Fruit fly (Drosophila melanogaster) whole organism, pupa: ENCODE data around the gene CG31174.

Experiments used
- CG10348 ChIP-seq: fragments of 200-800 bp; sonication (Bioruptor generic); IDR thresholded peaks from 2 replicates; pipeline ENCODE4 v1.3.6; 2022; ENCODE audit warnings: missing biosample characterization, missing genetic modification characterization
- CG12605 ChIP-seq: fragments of 200-800 bp; sonication (Bioruptor generic); IDR thresholded peaks from 2 replicates; pipeline ENCODE4 v1.3.6; 2022; ENCODE audit warnings: missing biosample characterization, missing genetic modification characterization
- CG13204 ChIP-seq: fragments of 200-800 bp; sonication (Bioruptor generic); optimal IDR thresholded peaks from 2 replicates; lab custom pipeline; 2018; ENCODE audit warnings: missing biosample characterization, mild to moderate bottlenecking, missing genetic modification characterization, moderate library complexity
- CG14655 ChIP-seq: fragments of 200-800 bp; sonication (Bioruptor generic); optimal IDR thresholded peaks from 3 replicates; lab custom pipeline; 2017; ENCODE audit warnings: mild to moderate bottlenecking, missing biosample characterization, missing genetic modification reagents, missing genetic modification characterization
- CG15710 ChIP-seq: fragments of 200-800 bp; sonication (Bioruptor generic); optimal IDR thresholded peaks from 2 replicates; lab custom pipeline; 2018; ENCODE audit warnings: missing biosample characterization, mild to moderate bottlenecking, missing genetic modification characterization, moderate library complexity
- CG17806 ChIP-seq: fragments of 200-800 bp; sonication (Bioruptor generic); optimal IDR thresholded peaks from 2 replicates; lab custom pipeline; 2018; ENCODE audit warnings: missing biosample characterization, mild to moderate bottlenecking, missing genetic modification characterization, moderate library complexity
- CG32121 ChIP-seq: fragments of 200-800 bp; sonication (Bioruptor generic); IDR thresholded peaks from 2 replicates; pipeline ENCODE4 v1.3.6; 2022; ENCODE audit warnings: missing biosample characterization, missing genetic modification characterization
- CG34367 ChIP-seq: fragments of 200-800 bp; sonication (Bioruptor generic); optimal IDR thresholded peaks from 2 replicates; lab custom pipeline; 2018; ENCODE audit warnings: missing biosample characterization, mild to moderate bottlenecking, missing genetic modification characterization
- CG4496 ChIP-seq: fragments of 200-800 bp; sonication (Bioruptor generic); IDR thresholded peaks from 3 replicates; pipeline ENCODE4 v1.3.6; 2022; ENCODE audit warnings: missing biosample characterization, missing genetic modification characterization
- CG8159 ChIP-seq: fragments of 200-800 bp; sonication (Bioruptor generic); optimal IDR thresholded peaks from 3 replicates; lab custom pipeline; 2018; ENCODE audit warnings: missing biosample characterization, mild to moderate bottlenecking, missing genetic modification characterization, moderate library complexity
- CG8301 ChIP-seq: fragments of 200-800 bp; sonication (Bioruptor generic); optimal IDR thresholded peaks from 2 replicates; lab custom pipeline; 2018; ENCODE audit warnings: missing biosample characterization, mild to moderate bottlenecking, missing genetic modification characterization
- CG9948 ChIP-seq: fragments of 200-800 bp; sonication (Bioruptor generic); optimal IDR thresholded peaks from 2 replicates; lab custom pipeline; 2018; ENCODE audit warnings: missing biosample characterization, mild to moderate bottlenecking, missing genetic modification characterization, moderate library complexity
- D1 ChIP-seq: fragments of 200-800 bp; sonication (Bioruptor generic); optimal IDR thresholded peaks from 2 replicates; lab custom pipeline; 2018; ENCODE audit warnings: missing biosample characterization, mild to moderate bottlenecking, missing genetic modification characterization, moderate library complexity
- EcR ChIP-seq: fragments of 200-800 bp; sonication (Bioruptor generic); optimal IDR thresholded peaks from 3 replicates; lab custom pipeline; 2019; ENCODE audit warnings: missing biosample characterization, missing genetic modification characterization, mild to moderate bottlenecking, moderate library complexity, missing genetic modification reagents
- Ets98B ChIP-seq: fragments of 200-800 bp; sonication (Bioruptor generic); IDR thresholded peaks from 2 replicates; pipeline ENCODE4 v1.3.6; 2022; ENCODE audit warnings: missing biosample characterization, missing genetic modification characterization
- Pif1A ChIP-seq: fragments of 200-800 bp; sonication (Bioruptor generic); optimal IDR thresholded peaks from 3 replicates; lab custom pipeline; 2016; ENCODE audit warnings: missing biosample characterization, missing genetic modification characterization
- Pif1B ChIP-seq: fragments of 200-800 bp; sonication (Bioruptor generic); optimal IDR thresholded peaks from 3 replicates; lab custom pipeline; 2016; ENCODE audit warnings: missing biosample characterization, missing genetic modification characterization
- Snoo ChIP-seq: fragments of 200-800 bp; sonication (Bioruptor generic); optimal IDR thresholded peaks from 3 replicates; lab custom pipeline; 2017; ENCODE audit warnings: missing biosample characterization, mild to moderate bottlenecking, missing genetic modification characterization, inconsistent platforms
- fd96Ca ChIP-seq: fragments of 200-800 bp; sonication (Bioruptor generic); IDR thresholded peaks from 3 replicates; pipeline ENCODE4 v1.3.6; 2022; ENCODE audit warnings: missing biosample characterization, missing genetic modification characterization
- gl ChIP-seq: fragments of 200-800 bp; sonication (Bioruptor generic); optimal IDR thresholded peaks from 2 replicates; lab custom pipeline; 2018; ENCODE audit warnings: missing biosample characterization, mild to moderate bottlenecking, missing genetic modification characterization
- rn ChIP-seq: fragments of 200-800 bp; sonication (Bioruptor generic); IDR thresholded peaks from 2 replicates; pipeline ENCODE4 v1.3.6; 2022; ENCODE audit warnings: missing biosample characterization, missing genetic modification characterization

The CG31174 gene

dm6 chr3R:21869464-21870100 is at the start of gene CG31174:
Gene CG31174 (minus strand): TSS chr3R:21869514.
- no peak for TF ChIP-seq CG10348
- no peak for TF ChIP-seq fd96Ca (GFP tag; lab: Robert Waterston, UW)
- TF ChIP-seq Pif1A (GFP tag; lab: Kevin White, UChicago), result no peak
- no peak for TF ChIP-seq CG8159 (tag; lab: Kevin White, UChicago)
- TF ChIP-seq CG15710 (tag; lab: Kevin White, UChicago), result no peak
- no peak for TF ChIP-seq Snoo
- no peak for TF ChIP-seq Pif1B (GFP tag; lab: Kevin White, UChicago)
- TF ChIP-seq CG32121 (GFP tag; lab: Robert Waterston, UW), result no peak
- no peak for TF ChIP-seq gl (tag; lab: Kevin White, UChicago)
- TF ChIP-seq CG9948 (tag; lab: Kevin White, UChicago), result no peak
- TF ChIP-seq CG34367 (tag; lab: Kevin White, UChicago), result no peak
- no peak for TF ChIP-seq CG8301 (tag; lab: Kevin White, UChicago)
- no peak for TF ChIP-seq Ets98B (GFP tag; lab: Robert Waterston, UW)

dm6 chr3R:21916987-21917386 is 47.7 kb upstream of the CG31174 start:
- TF ChIP-seq Pif1A (GFP tag; lab: Kevin White, UChicago) (no peak), fd96Ca (GFP tag; lab: Robert Waterston, UW) (no peak), CG8159 (tag; lab: Kevin White, UChicago) (no peak), EcR (GFP tag; lab: Kevin White, UChicago) (no peak), D1 (tag; lab: Kevin White, UChicago) (no peak), Pif1B (GFP tag; lab: Kevin White, UChicago) (no peak), CG34367 (tag; lab: Kevin White, UChicago) (no peak)
- TF ChIP-seq, all 21 proteins: peak for 0

dm6 chr3R:21913447-21913846 is 44.1 kb upstream of the CG31174 start, which contains the start of gene Qsox2:
Gene Qsox2 (plus strand): TSS chr3R:21913747.
- no peak for TF ChIP-seq CG4496 (GFP tag; lab: Robert Waterston, UW)
- no peak for TF ChIP-seq Snoo
- TF ChIP-seq CG17806 (tag; lab: Kevin White, UChicago), result no peak
- TF ChIP-seq gl (tag; lab: Kevin White, UChicago), result no peak
- TF ChIP-seq CG15710 (tag; lab: Kevin White, UChicago), result no peak

dm6 chr3R:21911516-21911915 is 42.2 kb upstream of the CG31174 start, which contains the start of gene Qsox3:
Gene Qsox3 (plus strand): TSS chr3R:21911816.
- no peak for TF ChIP-seq Pif1A (GFP tag; lab: Kevin White, UChicago)
- no peak for TF ChIP-seq CG13204 (GFP tag; lab: Kevin White, UChicago)
- no peak for TF ChIP-seq Snoo
- TF ChIP-seq Pif1B (GFP tag; lab: Kevin White, UChicago), result no peak
- TF ChIP-seq CG15710 (tag; lab: Kevin White, UChicago), result no peak
- TF ChIP-seq CG8159 (tag; lab: Kevin White, UChicago), result no peak
- TF ChIP-seq fd96Ca (GFP tag; lab: Robert Waterston, UW), result no peak
- TF ChIP-seq CG10348, result no peak
- no peak for TF ChIP-seq EcR (GFP tag; lab: Kevin White, UChicago)
- no peak for TF ChIP-seq CG12605 (GFP tag; lab: Robert Waterston, UW)
- TF ChIP-seq CG4496 (GFP tag; lab: Robert Waterston, UW), result no peak
- no peak for TF ChIP-seq Ets98B (GFP tag; lab: Robert Waterston, UW)
- no peak for TF ChIP-seq CG32121 (GFP tag; lab: Robert Waterston, UW)
- no peak for TF ChIP-seq CG9948 (tag; lab: Kevin White, UChicago)
- TF ChIP-seq CG34367 (tag; lab: Kevin White, UChicago), result no peak

dm6 chr3R:21906867-21907266 is 37.6 kb upstream of the CG31174 start:
- TF ChIP-seq CG4496 (GFP tag; lab: Robert Waterston, UW), result no peak
- no peak for TF ChIP-seq CG32121 (GFP tag; lab: Robert Waterston, UW)
- no peak for TF ChIP-seq CG15710 (tag; lab: Kevin White, UChicago)
- peak; percentile 39 for TF ChIP-seq CG9948 (tag; lab: Kevin White, UChicago)
- TF ChIP-seq CG8301 (tag; lab: Kevin White, UChicago), result peak; percentile 50
- TF ChIP-seq CG17806 (tag; lab: Kevin White, UChicago), result peak; percentile 4
- TF ChIP-seq CG14655 (GFP tag; lab: Kevin White, UChicago), result peak; percentile 76

- peak; percentile 91 for TF ChIP-seq CG4496 (GFP tag; lab: Robert Waterston, UW)
- TF ChIP-seq CG12605 (GFP tag; lab: Robert Waterston, UW), result peak; percentile 83
- TF ChIP-seq CG8159 (tag; lab: Kevin White, UChicago), result peak; percentile 88
- TF ChIP-seq CG13204 (GFP tag; lab: Kevin White, UChicago), result peak; percentile 57
- TF ChIP-seq EcR (GFP tag; lab: Kevin White, UChicago), result peak; percentile 6
- peak; percentile 65 for TF ChIP-seq gl (tag; lab: Kevin White, UChicago)
- peak; percentile 87 for TF ChIP-seq CG34367 (tag; lab: Kevin White, UChicago)
- TF ChIP-seq CG9948 (tag; lab: Kevin White, UChicago), result peak; percentile 94
- no peak for TF ChIP-seq CG10348
- peak; percentile 91 for TF ChIP-seq CG17806 (tag; lab: Kevin White, UChicago)
- peak; percentile 90 for TF ChIP-seq Ets98B (GFP tag; lab: Robert Waterston, UW)
- TF ChIP-seq Snoo, result peak; percentile 81
- TF ChIP-seq CG15710 (tag; lab: Kevin White, UChicago), result peak; percentile 89
- peak; percentile 94 for TF ChIP-seq CG8301 (tag; lab: Kevin White, UChicago)
- peak; percentile 87 for TF ChIP-seq Pif1A (GFP tag; lab: Kevin White, UChicago)
- TF ChIP-seq D1 (tag; lab: Kevin White, UChicago), result peak; percentile 84
- TF ChIP-seq rn, result peak; percentile 78
- TF ChIP-seq Pif1B (GFP tag; lab: Kevin White, UChicago), result peak; percentile 85
- peak; percentile 82; the same call in 2 of the 3 replicates for TF ChIP-seq fd96Ca (GFP tag; lab: Robert Waterston, UW)
- TF ChIP-seq CG14655 (GFP tag; lab: Kevin White, UChicago), result peak; percentile 94
- peak; percentile 83 for TF ChIP-seq CG32121 (GFP tag; lab: Robert Waterston, UW)
These were observed 36.3 kb upstream of the CG31174 start for dm6 chr3R:21905615-21906014.
